Worm (Caenorhabditis elegans) whole organism, midembryonic: Measurements from ENCODE around the gene F58D12.3.

Source experiments
- T22C8.4 ChIP-seq: fragments of 200-800 bp; sonication (Bioruptor generic); IDR thresholded peaks from 2 replicates; pipeline ENCODE4 v1.3.6; 2022; ENCODE audit warnings: missing genetic modification characterization, missing compliant biosample characterization
- cog-1 ChIP-seq: sonication (generic microtip); optimal IDR thresholded peaks from 2 replicates; lab custom pipeline; 2016; ENCODE audit warnings: missing genetic modification characterization, missing compliant biosample characterization
- flt-1 ChIP-seq: fragments of 200-800 bp; sonication (Bioruptor generic); IDR thresholded peaks from 2 replicates; pipeline ENCODE4 v1.3.6; 2022; ENCODE audit warnings: missing genetic modification characterization, missing compliant biosample characterization
- klf-2 ChIP-seq: fragments of 200-800 bp; sonication (Bioruptor generic); conservative IDR thresholded peaks from 2 replicates; pipeline ENCODE4 v1.3.6; 2022; ENCODE audit warnings: missing genetic modification reagents, missing genetic modification characterization, missing compliant biosample characterization
- med-1 ChIP-seq: sonication (generic microtip); optimal IDR thresholded peaks from 2 replicates; lab custom pipeline; 2017; ENCODE audit warnings: missing genetic modification characterization, mild to moderate bottlenecking, missing compliant biosample characterization, antibody characterized with exemption, missing genetic modification reagents; ENCODE audit not compliant: insufficient read depth
- ref-1 ChIP-seq: fragments of 200-800 bp; sonication (Bioruptor generic); conservative IDR thresholded peaks from 2 replicates; pipeline ENCODE4 v1.3.6; 2022; ENCODE audit warnings: missing genetic modification reagents, missing genetic modification characterization, missing compliant biosample characterization
- tab-1 ChIP-seq: fragments of 200-800 bp; sonication (Bioruptor generic); IDR thresholded peaks from 2 replicates; pipeline ENCODE4 v1.3.6; 2022; ENCODE audit warnings: missing genetic modification characterization, missing compliant biosample characterization
- ztf-23 ChIP-seq: fragments of 200-800 bp; sonication (Bioruptor generic); IDR thresholded peaks from 2 replicates; pipeline ENCODE4 v1.3.6; 2022; ENCODE audit warnings: missing genetic modification reagents, missing genetic modification characterization, missing compliant biosample characterization
- ztf-29 ChIP-seq: fragments of 200-800 bp; sonication (Bioruptor generic); IDR thresholded peaks from 2 replicates; pipeline ENCODE4 v1.3.6; 2022; ENCODE audit warnings: missing genetic modification reagents, missing genetic modification characterization, missing compliant biosample characterization

- TF ChIP-seq med-1 (GFP tag; lab: Kevin White, UChicago), result no peak
- TF ChIP-seq tab-1 (GFP tag; lab: Robert Waterston, UW), result no peak
- TF ChIP-seq T22C8.4 (GFP tag; lab: Robert Waterston, UW), result no peak
- no peak for TF ChIP-seq flt-1 (GFP tag; lab: Robert Waterston, UW)
- TF ChIP-seq ref-1 (GFP tag; lab: Robert Waterston, UW), result no peak
- no peak for TF ChIP-seq ztf-23 (GFP tag; lab: Robert Waterston, UW)
- TF ChIP-seq klf-2 (GFP tag; lab: Robert Waterston, UW), result no peak
- TF ChIP-seq cog-1 (tag; lab: Kevin White, UChicago), result no peak
- no peak for TF ChIP-seq ztf-29 (GFP tag; lab: Robert Waterston, UW)
Observed at ce11 chrV:14094546-14094945, 36.9 kb downstream of the F58D12.3 start.
